Worm (Caenorhabditis elegans) whole organism, L4 larva: Measurements from ENCODE around the gene gon-4.

Experiments
- aly-2 ChIP-seq: sonication (generic microtip); optimal IDR thresholded peaks from 2 replicates; lab custom pipeline; 2018; ENCODE audit warnings: missing biosample characterization, missing genetic modification characterization
- ceh-44 ChIP-seq: fragments of 200-800 bp; sonication (Bioruptor generic); IDR thresholded peaks from 2 replicates; pipeline ENCODE4 v1.3.6; 2022; ENCODE audit warnings: missing genetic modification reagents, missing genetic modification characterization, missing compliant biosample characterization
- lin-39 ChIP-seq: fragments of 150-350 bp; optimal IDR thresholded peaks from 2 replicates; lab custom pipeline; 2014; ENCODE audit warnings: missing biosample characterization, missing genetic modification reagents, missing genetic modification characterization
- nhr-237 ChIP-seq: sonication (generic microtip); optimal IDR thresholded peaks from 2 replicates; lab custom pipeline; 2017; ENCODE audit warnings: missing biosample characterization, missing genetic modification characterization
- snpc-4 ChIP-seq: fragments of 150-350 bp; optimal IDR thresholded peaks from 2 replicates; lab custom pipeline; 2014; ENCODE audit warnings: missing biosample characterization, missing genetic modification characterization

DNA sequence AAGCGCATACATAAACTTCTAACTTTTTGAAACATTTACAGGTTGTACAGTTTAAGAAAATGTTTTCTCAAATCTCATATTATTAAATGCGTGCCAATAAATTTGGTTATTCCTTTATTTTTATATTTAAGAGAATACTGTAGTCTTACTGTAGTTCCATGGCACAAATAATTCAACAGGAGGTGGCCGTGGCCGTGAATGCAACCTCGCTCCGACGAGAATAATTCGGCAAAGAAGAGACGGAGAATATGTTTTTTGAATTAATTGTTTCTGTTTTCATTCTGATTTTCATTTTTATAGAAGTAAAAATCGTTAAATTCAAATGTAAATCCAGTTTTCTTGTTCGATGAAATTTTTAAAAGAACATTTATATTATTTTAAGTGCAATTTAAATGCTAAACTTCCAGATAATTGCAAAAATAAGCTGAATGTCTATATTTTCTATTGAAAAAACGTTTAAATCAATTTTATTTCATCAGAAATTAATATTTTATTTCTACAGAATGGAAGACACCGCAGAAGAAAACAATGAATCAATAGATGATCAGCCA, at the start of gene gon-4:
- TF ChIP-seq aly-2: no peak
- TF ChIP-seq snpc-4 (tag; lab: Kevin White, UChicago): no peak
- no peak for TF ChIP-seq lin-39 (tag; lab: Kevin White, UChicago)
- no peak for TF ChIP-seq ceh-44 (GFP tag; lab: Robert Waterston, UW)
- TF ChIP-seq nhr-237 (tag; lab: Kevin White, UChicago): no peak
